Worm (Caenorhabditis elegans) whole organism, early embryonic: ENCODE results near the gene F07H5.7.

Experiments used
- F13C5.2 ChIP-seq: sonication (generic microtip); optimal IDR thresholded peaks from 2 replicates; lab custom pipeline; 2017; ENCODE audit warnings: mild to moderate bottlenecking, missing genetic modification characterization, inconsistent platforms, missing compliant biosample characterization
- ama-1 ChIP-seq: fragments of 150-350 bp; optimal IDR thresholded peaks from 2 replicates; lab custom pipeline; 2014
- ceh-13 ChIP-seq: fragments of 200-800 bp; sonication (Bioruptor generic); optimal IDR thresholded peaks from 2 replicates; lab custom pipeline; 2018; ENCODE audit warnings: mild to moderate bottlenecking, missing genetic modification characterization, missing compliant biosample characterization
- ceh-36 ChIP-seq: sonication (generic microtip); optimal IDR thresholded peaks from 2 replicates; lab custom pipeline; 2016; ENCODE audit warnings: missing genetic modification characterization, inconsistent platforms, missing compliant biosample characterization
- ets-7 ChIP-seq: sonication (generic microtip); optimal IDR thresholded peaks from 2 replicates; lab custom pipeline; 2016; ENCODE audit warnings: missing genotype, missing genetic modification characterization, missing compliant biosample characterization
- flt-1 ChIP-seq: fragments of 200-800 bp; sonication (Bioruptor generic); IDR thresholded peaks from 2 replicates; pipeline ENCODE4 v1.3.6; 2022; ENCODE audit warnings: missing genetic modification characterization, missing compliant biosample characterization
- hmbx-1 ChIP-seq: sonication (generic microtip); optimal IDR thresholded peaks from 2 replicates; lab custom pipeline; 2016; ENCODE audit warnings: mild to moderate bottlenecking, missing genetic modification characterization, missing compliant biosample characterization
- hnd-1 ChIP-seq: sonication (generic microtip); optimal IDR thresholded peaks from 2 replicates; lab custom pipeline; 2016; ENCODE audit warnings: missing genetic modification characterization, missing compliant biosample characterization
- pes-1 ChIP-seq: fragments of 200-800 bp; sonication (Bioruptor generic); IDR thresholded peaks from 2 replicates; pipeline ENCODE4 v1.3.6; 2022; ENCODE audit warnings: missing genetic modification reagents, missing genetic modification characterization, missing compliant biosample characterization
- scrt-1 ChIP-seq: fragments of 200-800 bp; sonication (Bioruptor generic); IDR thresholded peaks from 2 replicates; pipeline ENCODE4 v1.3.6; 2022; ENCODE audit warnings: missing genetic modification characterization, missing compliant biosample characterization
- sea-1 ChIP-seq: fragments of 200-800 bp; sonication (Bioruptor generic); conservative IDR thresholded peaks from 2 replicates; pipeline ENCODE4 v1.3.6; 2022; ENCODE audit warnings: missing genetic modification characterization, missing compliant biosample characterization
- tbx-11 ChIP-seq: fragments of 200-800 bp; sonication (Bioruptor generic); IDR thresholded peaks from 2 replicates; pipeline ENCODE4 v1.3.6; 2022; ENCODE audit warnings: missing genetic modification characterization, missing compliant biosample characterization
- tbx-37 ChIP-seq: fragments of 200-800 bp; sonication (Bioruptor generic); conservative IDR thresholded peaks from 2 replicates; pipeline ENCODE4 v1.3.6; 2022; ENCODE audit warnings: missing genetic modification reagents, missing genetic modification characterization, missing compliant biosample characterization
- tra-4 ChIP-seq: sonication (generic microtip); optimal IDR thresholded peaks from 2 replicates; lab custom pipeline; 2017; ENCODE audit warnings: missing genetic modification characterization, missing compliant biosample characterization

DNA sequence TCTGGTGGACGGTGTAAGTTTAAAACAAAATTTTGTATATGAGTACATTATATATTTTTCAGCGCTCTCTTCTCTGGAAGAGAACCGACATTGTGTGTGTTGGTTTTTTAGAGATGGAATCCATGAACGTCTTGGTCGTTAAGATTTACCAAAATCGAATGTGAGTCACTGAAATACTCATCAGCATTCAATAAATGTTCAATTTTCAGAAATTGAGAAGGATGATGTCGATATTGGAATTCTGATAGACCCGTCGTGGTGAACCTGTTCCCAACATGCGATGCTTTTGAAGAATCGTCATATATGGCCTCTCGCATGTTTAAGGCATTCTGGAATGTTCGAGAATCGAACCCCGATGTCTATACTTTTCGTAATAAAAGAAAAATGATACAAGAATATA lies 5.2 kb downstream of the F07H5.7 start:
- TF ChIP-seq F13C5.2 (tag; lab: Kevin White, UChicago) (no peak), ama-1 (lab: Kevin White, UChicago) (peak; percentile 19), tbx-37 (no peak), pes-1 (GFP tag; lab: Robert Waterston, UW) (no peak), tbx-11 (no peak), hmbx-1 (tag; lab: Kevin White, UChicago) (no peak), tra-4 (tag; lab: Kevin White, UChicago) (no peak), scrt-1 (GFP tag; lab: Robert Waterston, UW) (no peak), hnd-1 (tag; lab: Kevin White, UChicago) (no peak), flt-1 (GFP tag; lab: Robert Waterston, UW) (no peak), ceh-36 (tag; lab: Kevin White, UChicago) (no peak), sea-1 (no peak), ceh-13 (GFP tag; lab: Kevin White, UChicago) (no peak), ets-7 (tag; lab: Kevin White, UChicago) (no peak)
